Fruit fly (Drosophila melanogaster): ENCODE measurements around the gene anox.

dm6 chrX:21367363-21368072 lies 48.4 kb upstream of the anox start:
- TF ChIP-seq tai (GFP tag; optimal IDR thresholded peaks at IDR 0.05) = peak; percentile 93
- peak; percentile 96 for TF ChIP-seq woc (GFP tag; optimal IDR thresholded peaks at IDR 0.05)
- peak; percentile 83 for TF ChIP-seq Dfd (GFP tag; optimal IDR thresholded peaks at IDR 0.05)
- TF ChIP-seq rgr (GFP tag; optimal IDR thresholded peaks at IDR 0.05) = peak; percentile 98
- no peak for TF ChIP-seq Abd-B (GFP tag; optimal IDR thresholded peaks at IDR 0.05)
- no peak for TF ChIP-seq Vsx2 (GFP tag; optimal IDR thresholded peaks at IDR 0.05; ENCODE audit: partially characterized antibody)
- TF ChIP-seq psq (GFP tag; optimal IDR thresholded peaks at IDR 0.05) = peak; percentile 95
- TF ChIP-seq Mio (GFP tag; optimal IDR thresholded peaks at IDR 0.05) = peak; percentile 80
- TF ChIP-seq sv (GFP tag; optimal IDR thresholded peaks at IDR 0.05) = peak; percentile 95
- no peak for TF ChIP-seq CrebA (GFP tag; optimal IDR thresholded peaks at IDR 0.05; ENCODE audit: borderline replicate concordance)
